Fruit fly (Drosophila melanogaster) whole organism, embryonic: Measurements from ENCODE around the gene CG5853.

Experiments used
- C15 ChIP-seq: fragments of 200-800 bp; sonication (Bioruptor generic); IDR thresholded peaks from 3 replicates; pipeline ENCODE4 v1.3.6; 2022; ENCODE audit warnings: missing biosample characterization, missing genetic modification characterization
- CG11398 ChIP-seq: fragments of 200-800 bp; sonication (Bioruptor generic); optimal IDR thresholded peaks from 2 replicates; lab custom pipeline; 2016; ENCODE audit warnings: missing biosample characterization, missing genetic modification characterization
- CG13123 ChIP-seq: fragments of 200-800 bp; sonication (Bioruptor generic); optimal IDR thresholded peaks from 2 replicates; lab custom pipeline; 2016; ENCODE audit warnings: missing biosample characterization, missing genetic modification characterization
- CG13624 ChIP-seq: fragments of 200-800 bp; sonication (Bioruptor generic); optimal IDR thresholded peaks from 2 replicates; lab custom pipeline; 2016; ENCODE audit warnings: missing biosample characterization, missing genetic modification characterization
- CG15514 ChIP-seq: fragments of 200-800 bp; sonication (Bioruptor generic); optimal IDR thresholded peaks from 3 replicates; lab custom pipeline; 2017; ENCODE audit warnings: missing biosample characterization, missing genetic modification characterization, mild to moderate bottlenecking, moderate library complexity, missing genetic modification reagents
- CG16813 ChIP-seq: fragments of 200-800 bp; sonication (Bioruptor generic); IDR thresholded peaks from 3 replicates; pipeline ENCODE4 v1.3.6; 2022; ENCODE audit warnings: missing biosample characterization, missing genetic modification characterization; ENCODE audit not compliant: partially characterized antibody
- CG2875 ChIP-seq: fragments of 200-800 bp; sonication (Bioruptor generic); optimal IDR thresholded peaks from 2 replicates; lab custom pipeline; 2017; ENCODE audit warnings: missing biosample characterization, mild to moderate bottlenecking, missing genetic modification characterization, missing genetic modification reagents
- CG32532 ChIP-seq: fragments of 200-800 bp; sonication (Bioruptor generic); IDR thresholded peaks from 2 replicates; pipeline ENCODE4 v1.3.6; 2022; ENCODE audit warnings: missing biosample characterization, missing genetic modification characterization
- CG6254 ChIP-seq: fragments of 200-800 bp; sonication (Bioruptor generic); optimal IDR thresholded peaks from 3 replicates; lab custom pipeline; 2017; ENCODE audit warnings: mild to moderate bottlenecking, missing biosample characterization, missing genetic modification reagents, missing genetic modification characterization
- CG7372 ChIP-seq: fragments of 200-800 bp; sonication (Bioruptor generic); IDR thresholded peaks from 2 replicates; pipeline ENCODE4 v1.3.6; 2022; ENCODE audit warnings: missing biosample characterization, missing genetic modification characterization
- CG9437 ChIP-seq: fragments of 200-800 bp; sonication (Bioruptor generic); optimal IDR thresholded peaks from 2 replicates; lab custom pipeline; 2018; ENCODE audit warnings: missing biosample characterization, mild to moderate bottlenecking, missing genetic modification characterization
- CHES-1-like ChIP-seq: fragments of 200-800 bp; sonication (Bioruptor generic); optimal IDR thresholded peaks from 2 replicates; lab custom pipeline; 2016; ENCODE audit warnings: missing biosample characterization, missing genetic modification characterization
- CoRest ChIP-seq: fragments of 200-800 bp; sonication (Bioruptor generic); optimal IDR thresholded peaks from 3 replicates; lab custom pipeline; 2018; ENCODE audit warnings: missing biosample characterization, mild to moderate bottlenecking, missing genetic modification characterization, moderate library complexity
- Deaf1 ChIP-seq: fragments of 200-800 bp; optimal IDR thresholded peaks from 3 replicates; lab custom pipeline; 2019; ENCODE audit warnings: missing biosample characterization, mild to moderate bottlenecking, missing genetic modification characterization, moderate library complexity
- Dip2 ChIP-seq: fragments of 200-800 bp; sonication (Bioruptor generic); IDR thresholded peaks from 2 replicates; pipeline ENCODE4 v1.3.6; 2022; ENCODE audit warnings: missing biosample characterization, missing genetic modification characterization
- Dref ChIP-seq: fragments of 200-800 bp; sonication (Bioruptor generic); IDR thresholded peaks from 2 replicates; pipeline ENCODE4 v1.3.6; 2022; ENCODE audit warnings: missing biosample characterization, missing genetic modification characterization
- E2f2 ChIP-seq: fragments of 200-800 bp; sonication (Bioruptor generic); IDR thresholded peaks from 2 replicates; pipeline ENCODE4 v1.3.6; 2022; ENCODE audit warnings: missing biosample characterization, missing genetic modification characterization
- Fer2 ChIP-seq: fragments of 200-800 bp; sonication (Bioruptor generic); optimal IDR thresholded peaks from 2 replicates; lab custom pipeline; 2018; ENCODE audit warnings: missing biosample characterization, mild to moderate bottlenecking, missing genetic modification characterization, moderate library complexity
- HLH54F ChIP-seq: fragments of 200-800 bp; sonication (Bioruptor generic); optimal IDR thresholded peaks from 3 replicates; lab custom pipeline; 2016; ENCODE audit warnings: missing biosample characterization, missing genetic modification characterization
- Lhr ChIP-seq: fragments of 200-800 bp; sonication (Bioruptor generic); optimal IDR thresholded peaks from 3 replicates; lab custom pipeline; 2017; ENCODE audit warnings: mild to moderate bottlenecking, missing biosample characterization, missing genetic modification reagents, missing genetic modification characterization
- Meics ChIP-seq: fragments of 200-800 bp; sonication (Bioruptor generic); optimal IDR thresholded peaks from 2 replicates; lab custom pipeline; 2017; ENCODE audit warnings: missing biosample characterization, mild to moderate bottlenecking, missing genetic modification characterization
- Mes4 ChIP-seq: fragments of 200-800 bp; sonication (Bioruptor generic); optimal IDR thresholded peaks from 2 replicates; lab custom pipeline; 2016; ENCODE audit warnings: missing biosample characterization, missing genetic modification characterization
- Scr ChIP-seq: fragments of 200-800 bp; sonication (Bioruptor generic); IDR thresholded peaks from 2 replicates; pipeline ENCODE4 v1.3.6; 2022; ENCODE audit warnings: missing biosample characterization, missing genetic modification characterization; ENCODE audit not compliant: partially characterized antibody
- Xrp1 ChIP-seq: fragments of 200-800 bp; sonication (Bioruptor generic); IDR thresholded peaks from 2 replicates; pipeline ENCODE4 v1.3.6; 2022; ENCODE audit warnings: missing biosample characterization, missing genetic modification characterization
- amos ChIP-seq: fragments of 200-800 bp; sonication (Bioruptor generic); IDR thresholded peaks from 2 replicates; pipeline ENCODE4 v1.3.6; 2022; ENCODE audit warnings: missing biosample characterization, missing genetic modification characterization; ENCODE audit not compliant: partially characterized antibody
- ase ChIP-seq: fragments of 200-800 bp; sonication (Bioruptor generic); IDR thresholded peaks from 3 replicates; pipeline ENCODE4 v1.3.6; 2022; ENCODE audit warnings: missing biosample characterization, missing genetic modification characterization
- az2 ChIP-seq: fragments of 200-800 bp; sonication (Bioruptor generic); optimal IDR thresholded peaks from 3 replicates; lab custom pipeline; 2016; ENCODE audit warnings: missing biosample characterization, missing genetic modification characterization
- cas ChIP-seq: fragments of 200-800 bp; sonication (Bioruptor generic); IDR thresholded peaks from 2 replicates; pipeline ENCODE4 v1.3.6; 2022; ENCODE audit warnings: missing biosample characterization, missing genetic modification characterization
- chinmo ChIP-seq: fragments of 200-800 bp; sonication (Bioruptor generic); IDR thresholded peaks from 4 replicates; pipeline ENCODE4 v1.3.6; 2022; ENCODE audit warnings: missing biosample characterization, missing genetic modification characterization; ENCODE audit not compliant: partially characterized antibody
- crp ChIP-seq, 2 experiments: fragments of 200-800 bp; sonication (Bioruptor generic); optimal IDR thresholded peaks; 2 replicates in 1 of 2; 3 replicates in 1 of 2; lab custom pipeline; 2017; ENCODE audit warnings: missing biosample characterization in 2 of 2, missing genetic modification characterization in 2 of 2, mild to moderate bottlenecking in 1 of 2, moderate library complexity in 1 of 2
- danr ChIP-seq: fragments of 200-800 bp; sonication (Bioruptor generic); IDR thresholded peaks from 2 replicates; pipeline ENCODE4 v1.3.6; 2022; ENCODE audit warnings: missing biosample characterization, missing genetic modification characterization
- dimm ChIP-seq: fragments of 200-800 bp; sonication (Bioruptor generic); IDR thresholded peaks from 2 replicates; pipeline ENCODE4 v1.3.6; 2022; ENCODE audit warnings: missing biosample characterization, missing genetic modification characterization
- dmrt11E ChIP-seq: fragments of 200-800 bp; sonication (Bioruptor generic); optimal IDR thresholded peaks from 3 replicates; lab custom pipeline; 2018; ENCODE audit warnings: missing biosample characterization, mild to moderate bottlenecking, missing genetic modification characterization, moderate library complexity
- dmrt99B ChIP-seq: fragments of 200-800 bp; sonication (Bioruptor generic); optimal IDR thresholded peaks from 2 replicates; lab custom pipeline; 2018; ENCODE audit warnings: missing biosample characterization, mild to moderate bottlenecking, missing genetic modification characterization, moderate library complexity
- gfzf ChIP-seq: fragments of 200-800 bp; sonication (Bioruptor generic); optimal IDR thresholded peaks from 2 replicates; lab custom pipeline; 2016; ENCODE audit warnings: missing biosample characterization, mild to moderate bottlenecking, missing genetic modification characterization, moderate library complexity
- grau ChIP-seq: fragments of 200-800 bp; optimal IDR thresholded peaks from 3 replicates; lab custom pipeline; 2019; ENCODE audit warnings: missing biosample characterization, mild to moderate bottlenecking, missing genetic modification characterization, moderate library complexity
- gsb-n ChIP-seq: fragments of 200-800 bp; sonication (Bioruptor generic); optimal IDR thresholded peaks from 3 replicates; lab custom pipeline; 2018; ENCODE audit warnings: missing biosample characterization, mild to moderate bottlenecking, missing genetic modification characterization
- hkb ChIP-seq, 2 experiments: fragments of 200-800 bp in 1 of 2; fragments of >200 bp in 1 of 2; sonication (Bioruptor generic) in 1 of 2; IDR thresholded peaks in 1 of 2; optimal IDR thresholded peaks in 1 of 2; 2 replicates each; pipeline versions ENCODE4 v1.3.6 to Lab custom; 2017 to 2022; ENCODE audit warnings: missing biosample characterization in 1 of 2, missing genetic modification characterization in 1 of 2
- ken ChIP-seq: fragments of 200-800 bp; sonication (Bioruptor generic); IDR thresholded peaks from 3 replicates; pipeline ENCODE4 v1.3.6; 2022; ENCODE audit warnings: missing biosample characterization, missing genetic modification characterization
- odd ChIP-seq: fragments of 200-800 bp; sonication (Bioruptor generic); optimal IDR thresholded peaks from 2 replicates; lab custom pipeline; 2017; ENCODE audit warnings: missing biosample characterization, mild to moderate bottlenecking, missing genetic modification characterization
- pb ChIP-seq: fragments of 200-800 bp; sonication (Bioruptor generic); optimal IDR thresholded peaks from 3 replicates; lab custom pipeline; 2016; ENCODE audit warnings: missing biosample characterization, missing genetic modification characterization
- pros ChIP-seq: fragments of 200-800 bp; sonication (Bioruptor generic); optimal IDR thresholded peaks from 3 replicates; lab custom pipeline; 2019; ENCODE audit warnings: missing biosample characterization, mild to moderate bottlenecking, missing genetic modification characterization, moderate library complexity
- rib ChIP-seq: fragments of 200-800 bp; sonication (Bioruptor generic); IDR thresholded peaks from 2 replicates; pipeline ENCODE4 v1.3.6; 2022; ENCODE audit warnings: missing biosample characterization, missing genetic modification characterization
- schlank ChIP-seq: fragments of 200-800 bp; sonication (Bioruptor generic); optimal IDR thresholded peaks from 2 replicates; lab custom pipeline; 2018; ENCODE audit warnings: missing biosample characterization, mild to moderate bottlenecking, missing genetic modification characterization
- sens-2 ChIP-seq: fragments of 200-800 bp; sonication (Bioruptor generic); IDR thresholded peaks from 2 replicates; pipeline ENCODE4 v1.3.6; 2022; ENCODE audit warnings: missing biosample characterization, missing genetic modification characterization
- tgo ChIP-seq: fragments of 200-800 bp; sonication (Bioruptor generic); IDR thresholded peaks from 3 replicates; pipeline ENCODE4 v1.3.6; 2022; ENCODE audit warnings: missing biosample characterization, missing genetic modification characterization
- toy ChIP-seq: fragments of 200-800 bp; sonication (Bioruptor generic); IDR thresholded peaks from 2 replicates; pipeline ENCODE4 v1.3.6; 2022; ENCODE audit warnings: missing biosample characterization, missing genetic modification characterization
- trem ChIP-seq: fragments of 200-800 bp; optimal IDR thresholded peaks from 3 replicates; lab custom pipeline; 2019; ENCODE audit warnings: missing biosample characterization, mild to moderate bottlenecking, missing genetic modification characterization, moderate library complexity
- tup ChIP-seq: fragments of 200-800 bp; sonication (Bioruptor generic); optimal IDR thresholded peaks from 2 replicates; lab custom pipeline; 2016; ENCODE audit warnings: missing biosample characterization, mild to moderate bottlenecking, missing genetic modification characterization, moderate library complexity
- wek ChIP-seq: fragments of 200-800 bp; sonication (Bioruptor generic); optimal IDR thresholded peaks from 3 replicates; lab custom pipeline; 2018; ENCODE audit warnings: missing biosample characterization, mild to moderate bottlenecking, missing genetic modification characterization, moderate library complexity
- wor ChIP-seq: fragments of 200-800 bp; sonication (Bioruptor generic); IDR thresholded peaks from 2 replicates; pipeline ENCODE4 v1.3.6; 2022; ENCODE audit warnings: missing biosample characterization, missing genetic modification characterization

The CG5853 gene

dm6 chr2L:9893183-9893582 lies 54.3 kb downstream of the CG5853 start, which contains the start of gene mtDNA-helicase (continued):
- TF ChIP-seq tup (GFP tag; lab: Kevin White, UChicago): no peak
- TF ChIP-seq Scr (GFP tag; lab: Robert Waterston, UW): peak; percentile 62
- no peak for TF ChIP-seq chinmo
- TF ChIP-seq ase (GFP tag; lab: Robert Waterston, UW): no peak
- no peak for TF ChIP-seq cas
- no peak for TF ChIP-seq toy (GFP tag; lab: Robert Waterston, UW)
- TF ChIP-seq CG32532 (GFP tag; lab: Robert Waterston, UW): no peak
- TF ChIP-seq CG15514: peak; percentile 5
- no peak for TF ChIP-seq CoRest
- no peak for TF ChIP-seq Deaf1 (tag; lab: Kevin White, UChicago)
- peak in 1 of 2 experiments; percentile 34 for TF ChIP-seq crp (GFP tag; optimal IDR thresholded peaks at IDR 0.05; lab: Kevin White, UChicago)
- TF ChIP-seq trem (tag; lab: Kevin White, UChicago): peak; percentile 1
- no peak for TF ChIP-seq CG2875 (GFP tag; lab: Kevin White, UChicago)
- TF ChIP-seq CG11398 (GFP tag; lab: Kevin White, UChicago): no peak
- TF ChIP-seq grau (tag; lab: Kevin White, UChicago): no peak
- no peak for TF ChIP-seq CG13624 (GFP tag; lab: Kevin White, UChicago)
- TF ChIP-seq danr (GFP tag; lab: Robert Waterston, UW): no peak
- no peak for TF ChIP-seq az2 (GFP tag; lab: Kevin White, UChicago)
- TF ChIP-seq dimm (GFP tag; lab: Robert Waterston, UW): no peak
- no peak for TF ChIP-seq Fer2 (tag; lab: Kevin White, UChicago)
- TF ChIP-seq gsb-n (tag; lab: Kevin White, UChicago): no peak
- TF ChIP-seq odd (GFP tag; lab: Kevin White, UChicago): no peak
- TF ChIP-seq CG13123 (GFP tag; lab: Kevin White, UChicago): no peak
- TF ChIP-seq Lhr (GFP tag; lab: Kevin White, UChicago): no peak
- no peak for TF ChIP-seq hkb (optimal IDR thresholded peaks at IDR 0.05; lab: Kevin White, UChicago)
- TF ChIP-seq hkb (GFP tag; IDR thresholded peaks at IDR 0.05; lab: Robert Waterston, UW): peak; percentile 35; the same call in 1 of the 2 replicates
- peak; percentile 91 for TF ChIP-seq E2f2 (GFP tag; lab: Robert Waterston, UW)
- TF ChIP-seq sens-2 (GFP tag; lab: Robert Waterston, UW): no peak
- TF ChIP-seq C15 (GFP tag; lab: Robert Waterston, UW): no peak
- no peak for TF ChIP-seq Xrp1
- no peak for TF ChIP-seq CG7372 (GFP tag; lab: Robert Waterston, UW)
- peak; percentile 33; the same call in 1 of the 2 replicates for TF ChIP-seq amos (GFP tag; lab: Robert Waterston, UW)
- TF ChIP-seq CHES-1-like (GFP tag; lab: Kevin White, UChicago): peak; percentile 6
- TF ChIP-seq CG16813: peak; percentile 38; the same call in 1 of the 3 replicates
- no peak for TF ChIP-seq tgo
- no peak for TF ChIP-seq Mes4 (GFP tag; lab: Kevin White, UChicago)
- no peak for TF ChIP-seq pb (GFP tag; lab: Kevin White, UChicago)
- TF ChIP-seq CG9437 (GFP tag; lab: Kevin White, UChicago): peak; percentile 23
- TF ChIP-seq HLH54F (GFP tag; lab: Kevin White, UChicago): no peak
- no peak for TF ChIP-seq pros
- TF ChIP-seq gfzf (GFP tag; lab: Kevin White, UChicago): peak; percentile 1
- no peak for TF ChIP-seq wek (GFP tag; lab: Kevin White, UChicago)
- TF ChIP-seq dmrt11E: no peak
- no peak for TF ChIP-seq CG6254
- no peak for TF ChIP-seq rib
- no peak for TF ChIP-seq wor (GFP tag; lab: Robert Waterston, UW)
- no peak for TF ChIP-seq schlank (tag; lab: Kevin White, UChicago)
- TF ChIP-seq Dref (GFP tag; lab: Robert Waterston, UW): peak; percentile 72
- no peak for TF ChIP-seq Dip2 (GFP tag; lab: Robert Waterston, UW)
- no peak for TF ChIP-seq Meics
- TF ChIP-seq ken (GFP tag; lab: Robert Waterston, UW): no peak
- no peak for TF ChIP-seq dmrt99B (tag; lab: Kevin White, UChicago)
